Fruit fly (Drosophila melanogaster) whole organism, embryonic: Measurements from ENCODE around the gene Glut4EF.

ENCODE experiments used
- CG10543 ChIP-seq: fragments of 200-800 bp; sonication (Bioruptor generic); optimal IDR thresholded peaks from 3 replicates; lab custom pipeline; 2017; ENCODE audit warnings: missing biosample characterization, mild to moderate bottlenecking, missing genetic modification characterization, moderate library complexity
- CG15479 ChIP-seq: fragments of 200-800 bp; sonication (Bioruptor generic); optimal IDR thresholded peaks from 3 replicates; lab custom pipeline; 2019; ENCODE audit warnings: missing biosample characterization, mild to moderate bottlenecking, missing genetic modification characterization, moderate library complexity
- CG17359 ChIP-seq: fragments of 200-800 bp; sonication (Bioruptor generic); optimal IDR thresholded peaks from 3 replicates; lab custom pipeline; 2018; ENCODE audit warnings: missing biosample characterization, mild to moderate bottlenecking, missing genetic modification characterization, moderate library complexity
- CG18599 ChIP-seq: fragments of 200-800 bp; sonication (Bioruptor generic); optimal IDR thresholded peaks from 3 replicates; lab custom pipeline; 2017; ENCODE audit warnings: missing biosample characterization, missing genetic modification characterization, mild to moderate bottlenecking, moderate library complexity, missing genetic modification reagents
- CG2120 ChIP-seq: fragments of 200-800 bp; sonication (Bioruptor generic); optimal IDR thresholded peaks from 3 replicates; lab custom pipeline; 2016; ENCODE audit warnings: missing biosample characterization, missing genetic modification characterization
- CG2199 ChIP-seq: fragments of 200-800 bp; sonication (Bioruptor generic); IDR thresholded peaks from 3 replicates; pipeline ENCODE4 v1.3.6; 2022; ENCODE audit warnings: missing biosample characterization, missing genetic modification characterization
- CG2678 ChIP-seq: fragments of 200-800 bp; sonication (Bioruptor generic); optimal IDR thresholded peaks from 3 replicates; lab custom pipeline; 2019; ENCODE audit warnings: missing biosample characterization, mild to moderate bottlenecking, missing genetic modification characterization, moderate library complexity
- CG32532 ChIP-seq: fragments of 200-800 bp; sonication (Bioruptor generic); IDR thresholded peaks from 2 replicates; pipeline ENCODE4 v1.3.6; 2022; ENCODE audit warnings: missing biosample characterization, missing genetic modification characterization
- CG3281 ChIP-seq: fragments of 200-800 bp; sonication (Bioruptor generic); optimal IDR thresholded peaks from 3 replicates; lab custom pipeline; 2017; ENCODE audit warnings: missing biosample characterization, mild to moderate bottlenecking, missing genetic modification characterization
- CG3726 ChIP-seq: fragments of 200-800 bp; sonication (Bioruptor generic); IDR thresholded peaks from 3 replicates; pipeline ENCODE4, ENCODE4 v1.3.6; 2022; ENCODE audit warnings: missing biosample characterization, missing genetic modification characterization
- CG5180 ChIP-seq: fragments of 200-800 bp; sonication (Bioruptor generic); optimal IDR thresholded peaks from 3 replicates; lab custom pipeline; 2017; ENCODE audit warnings: missing biosample characterization, missing genetic modification characterization, mild to moderate bottlenecking, moderate library complexity, missing genetic modification reagents
- CG6272 ChIP-seq: fragments of 200-800 bp; sonication (Bioruptor generic); IDR thresholded peaks from 2 replicates; pipeline ENCODE4 v1.3.6; 2022; ENCODE audit warnings: missing biosample characterization, missing genetic modification characterization
- CG8290 ChIP-seq, 3 experiments: fragments of 200-800 bp; sonication (Bioruptor generic); optimal IDR thresholded peaks; 2 replicates each; lab custom pipeline; 2016 to 2019; ENCODE audit warnings: missing biosample characterization in 3 of 3, missing genetic modification characterization in 3 of 3, mild to moderate bottlenecking in 2 of 3, moderate library complexity in 1 of 3
- CG8478 ChIP-seq: fragments of >200 bp; optimal IDR thresholded peaks from 2 replicates; lab custom pipeline; 2018
- CG8924 ChIP-seq: fragments of 200-800 bp; optimal IDR thresholded peaks from 3 replicates; lab custom pipeline; 2019; ENCODE audit warnings: missing biosample characterization, mild to moderate bottlenecking, missing genetic modification characterization, moderate library complexity
- CG9727 ChIP-seq: fragments of 200-800 bp; sonication (Bioruptor generic); optimal IDR thresholded peaks from 3 replicates; lab custom pipeline; 2017; ENCODE audit warnings: missing biosample characterization, mild to moderate bottlenecking, missing genetic modification characterization
- D ChIP-seq, 2 experiments: fragments of 200-800 bp in 1 of 2; fragments of >200 bp in 1 of 2; sonication (Bioruptor generic) in 1 of 2; optimal IDR thresholded peaks; 2 replicates in 1 of 2; 3 replicates in 1 of 2; lab custom pipeline; 2017; ENCODE audit warnings: mild to moderate bottlenecking in 1 of 2, missing biosample characterization in 1 of 2, missing genetic modification characterization in 1 of 2, missing genetic modification reagents in 1 of 2
- D19A ChIP-seq: fragments of 200-800 bp; optimal IDR thresholded peaks from 3 replicates; lab custom pipeline; 2019; ENCODE audit warnings: missing biosample characterization, mild to moderate bottlenecking, missing genetic modification characterization, moderate library complexity
- Dbx ChIP-seq: fragments of 200-800 bp; sonication (Bioruptor generic); IDR thresholded peaks from 3 replicates; pipeline ENCODE4 v1.3.6; 2022; ENCODE audit warnings: missing biosample characterization, missing genetic modification characterization
- Ets65A ChIP-seq: fragments of 200-800 bp; sonication (Bioruptor generic); peaks from one replicate; lab custom pipeline; 2016; ENCODE audit warnings: missing biosample characterization, missing genetic modification characterization
- Fer2 ChIP-seq: fragments of 200-800 bp; sonication (Bioruptor generic); optimal IDR thresholded peaks from 2 replicates; lab custom pipeline; 2018; ENCODE audit warnings: missing biosample characterization, mild to moderate bottlenecking, missing genetic modification characterization, moderate library complexity
- HHEX ChIP-seq: fragments of 200-800 bp; sonication (Bioruptor generic); optimal IDR thresholded peaks from 3 replicates; lab custom pipeline; 2017; ENCODE audit warnings: missing biosample characterization, mild to moderate bottlenecking, missing genetic modification characterization, missing genetic modification reagents
- Hmr ChIP-seq: fragments of 200-800 bp; sonication (Bioruptor generic); optimal IDR thresholded peaks from 3 replicates; lab custom pipeline; 2017; ENCODE audit warnings: mild to moderate bottlenecking, missing biosample characterization, missing genetic modification reagents, missing genetic modification characterization
- Meics ChIP-seq: fragments of 200-800 bp; sonication (Bioruptor generic); optimal IDR thresholded peaks from 2 replicates; lab custom pipeline; 2017; ENCODE audit warnings: missing biosample characterization, mild to moderate bottlenecking, missing genetic modification characterization
- Nf-YB ChIP-seq: fragments of 200-800 bp; sonication (Bioruptor generic); optimal IDR thresholded peaks from 3 replicates; lab custom pipeline; 2019; ENCODE audit warnings: missing biosample characterization, mild to moderate bottlenecking, missing genetic modification characterization, moderate library complexity
- NfI ChIP-seq: fragments of 200-800 bp; sonication (Bioruptor generic); optimal IDR thresholded peaks from 3 replicates; lab custom pipeline; 2018; ENCODE audit warnings: missing biosample characterization, mild to moderate bottlenecking, missing genetic modification characterization, moderate library complexity
- Ravus ChIP-seq: fragments of 200-800 bp; sonication (Bioruptor generic); IDR thresholded peaks from 2 replicates; pipeline ENCODE4 v1.3.6; 2022; ENCODE audit warnings: missing biosample characterization, missing genetic modification characterization
- abd-A ChIP-seq: fragments of 200-800 bp; sonication (Bioruptor generic); optimal IDR thresholded peaks from 3 replicates; lab custom pipeline; 2019; ENCODE audit warnings: missing biosample characterization, mild to moderate bottlenecking, missing genetic modification characterization, moderate library complexity
- ato ChIP-seq: fragments of 200-800 bp; sonication (Bioruptor generic); IDR thresholded peaks from 2 replicates; pipeline ENCODE4 v1.3.6; 2022; ENCODE audit warnings: missing biosample characterization, missing genetic modification characterization; ENCODE audit not compliant: partially characterized antibody
- bsh ChIP-seq, 2 experiments: fragments of 200-800 bp; sonication (Bioruptor generic); optimal IDR thresholded peaks; 2 replicates each; lab custom pipeline; 2017 to 2018; ENCODE audit warnings: mild to moderate bottlenecking in 2 of 2, missing biosample characterization in 2 of 2, missing genetic modification characterization in 2 of 2, moderate library complexity in 1 of 2
- caup ChIP-seq: fragments of 200-800 bp; sonication (Bioruptor generic); optimal IDR thresholded peaks from 3 replicates; lab custom pipeline; 2017; ENCODE audit warnings: missing biosample characterization, mild to moderate bottlenecking, missing genetic modification characterization, moderate library complexity; ENCODE audit not compliant: severe bottlenecking
- cwo ChIP-seq: fragments of 200-800 bp; sonication (Bioruptor generic); optimal IDR thresholded peaks from 3 replicates; lab custom pipeline; 2017; ENCODE audit warnings: missing biosample characterization, missing genetic modification characterization, mild to moderate bottlenecking, moderate library complexity, missing genetic modification reagents
- eve ChIP-seq, 2 experiments: fragments of >200 bp; optimal IDR thresholded peaks; 2 replicates each; lab custom pipeline; 2017; ENCODE audit warnings: missing biosample characterization in 2 of 2, missing genetic modification characterization in 2 of 2
- exex ChIP-seq: fragments of 200-800 bp; sonication (Bioruptor generic); optimal IDR thresholded peaks from 4 replicates; lab custom pipeline; 2018; ENCODE audit warnings: missing biosample characterization, mild to moderate bottlenecking, missing genetic modification characterization, moderate library complexity
- gt ChIP-seq: fragments of 200-800 bp; sonication (Bioruptor generic); IDR thresholded peaks from 2 replicates; pipeline ENCODE4 v1.3.6; 2022; ENCODE audit warnings: missing biosample characterization, missing genetic modification characterization
- lab ChIP-seq: fragments of 200-800 bp; sonication (Bioruptor generic); optimal IDR thresholded peaks from 3 replicates; lab custom pipeline; 2017; ENCODE audit warnings: missing biosample characterization, missing genetic modification characterization, mild to moderate bottlenecking, moderate library complexity, missing genetic modification reagents
- nerfin-1 ChIP-seq: fragments of 200-800 bp; sonication (Bioruptor generic); optimal IDR thresholded peaks from 3 replicates; lab custom pipeline; 2019; ENCODE audit warnings: missing biosample characterization, mild to moderate bottlenecking, missing genetic modification characterization, moderate library complexity
- odd ChIP-seq: fragments of 200-800 bp; sonication (Bioruptor generic); optimal IDR thresholded peaks from 2 replicates; lab custom pipeline; 2017; ENCODE audit warnings: missing biosample characterization, mild to moderate bottlenecking, missing genetic modification characterization
- p53 ChIP-seq: fragments of 200-800 bp; sonication (Bioruptor generic); optimal IDR thresholded peaks from 2 replicates; lab custom pipeline; 2016; ENCODE audit warnings: missing biosample characterization, missing genetic modification characterization
- pfk ChIP-seq: fragments of 200-800 bp; sonication (Bioruptor generic); optimal IDR thresholded peaks from 2 replicates; lab custom pipeline; 2018; ENCODE audit warnings: missing biosample characterization, mild to moderate bottlenecking, missing genetic modification characterization, moderate library complexity
- slp2 ChIP-seq: fragments of 200-800 bp; sonication (Bioruptor generic); optimal IDR thresholded peaks from 2 replicates; lab custom pipeline; 2016; ENCODE audit warnings: missing biosample characterization, missing genetic modification characterization
- unc-4 ChIP-seq: fragments of 200-800 bp; sonication (Bioruptor generic); IDR thresholded peaks from 2 replicates; pipeline ENCODE4 v1.3.6; 2022; ENCODE audit warnings: missing biosample characterization, missing genetic modification characterization; ENCODE audit not compliant: partially characterized antibody
- vnd ChIP-seq: fragments of 200-800 bp; sonication (Bioruptor generic); IDR thresholded peaks from 3 replicates; pipeline ENCODE4 v1.3.6; 2022; ENCODE audit warnings: missing biosample characterization, missing genetic modification characterization; ENCODE audit not compliant: partially characterized antibody

Gene Glut4EF

DNA sequence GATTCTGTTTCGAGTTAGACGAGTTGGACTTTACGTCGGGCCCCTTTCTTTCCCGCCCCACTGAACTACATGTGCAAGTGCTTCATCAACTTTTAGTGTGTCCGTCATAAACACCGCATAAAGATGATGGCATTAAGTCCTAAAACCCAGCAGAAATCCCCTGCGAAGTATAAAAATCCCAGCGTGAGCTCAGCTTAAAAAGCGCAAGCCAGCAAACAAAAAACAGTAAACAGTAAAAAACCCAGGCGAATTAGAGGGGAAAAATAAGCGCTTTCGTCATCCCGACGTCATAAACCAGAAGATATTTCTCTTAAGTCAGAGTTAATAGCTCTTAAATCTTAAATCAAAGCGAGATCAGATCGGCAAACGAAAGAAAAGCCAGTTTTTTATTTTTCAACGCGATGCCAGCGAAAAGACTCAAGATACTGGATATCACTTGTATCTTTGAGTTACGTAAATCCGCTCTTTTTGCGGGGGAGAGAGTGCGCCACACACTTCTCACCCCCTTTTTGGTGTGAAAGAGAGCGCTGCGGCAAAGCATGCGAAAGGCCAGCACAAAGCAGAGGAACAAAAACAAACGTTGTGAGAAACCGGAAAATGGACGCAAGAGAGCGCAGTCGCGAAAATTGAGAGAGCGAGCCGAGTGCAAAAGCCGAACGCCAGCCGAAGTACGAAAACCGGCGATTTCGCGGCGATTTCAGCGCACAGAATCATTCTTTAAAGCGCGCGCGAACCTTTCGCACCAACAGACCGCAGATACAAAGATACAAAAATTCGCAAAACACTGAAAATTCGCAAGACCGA is 53.9 kb downstream of the Glut4EF start (continued):
- TF ChIP-seq ato (GFP tag; lab: Robert Waterston, UW) (no peak), lab (GFP tag; lab: Kevin White, UChicago) (peak; percentile 3), caup (GFP tag; lab: Kevin White, UChicago) (no peak), bsh (GFP tag; optimal IDR thresholded peaks at IDR 0.05; lab: Kevin White, UChicago) (peak in 1 of 2 experiments; percentile 13), CG18599 (peak; percentile 24), nerfin-1 (tag; lab: Kevin White, UChicago) (peak; percentile 82)
- TF ChIP-seq, all 482 proteins: peak for 57

DNA sequence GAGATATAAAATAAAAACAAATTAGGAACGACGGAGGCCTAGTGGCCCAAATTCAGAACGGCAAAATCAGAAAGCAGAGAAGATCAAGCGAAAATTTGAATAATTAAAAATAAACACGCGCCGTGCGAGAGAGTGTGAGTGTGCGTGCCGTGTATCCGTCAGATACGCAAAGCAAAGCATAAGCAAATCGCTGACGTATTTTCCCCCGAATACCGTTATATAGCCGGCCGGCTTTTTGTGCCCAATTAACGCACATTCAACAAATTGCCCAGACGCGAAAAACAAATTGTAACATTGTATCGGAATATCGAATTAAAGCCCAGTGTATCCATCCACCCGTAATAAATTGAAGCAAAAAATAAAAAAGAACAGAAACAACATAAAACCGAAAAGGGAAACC is 54.7 kb downstream of the Glut4EF start:
- TF ChIP-seq CG2199 (GFP tag; lab: Robert Waterston, UW) (0 out of 3 replicates have a peak, but pooled peaks have one; percentile 27), CG5180 (no peak), NfI (no peak), Nf-YB (no peak)

- TF ChIP-seq HHEX (peak; percentile 29), odd (GFP tag; lab: Kevin White, UChicago) (no peak), CG2120 (GFP tag; lab: Kevin White, UChicago) (peak; percentile 43), abd-A (tag; lab: Kevin White, UChicago) (no peak), vnd (GFP tag; lab: Robert Waterston, UW) (no peak), pfk (GFP tag; lab: Kevin White, UChicago) (no peak), CG8290 (GFP tag; optimal IDR thresholded peaks at IDR 0.05; lab: Kevin White, UChicago) (no peak), CG8290 (tag; optimal IDR thresholded peaks at IDR 0.05; lab: Kevin White, UChicago) (peak in 1 of 2 experiments; percentile 16), CG8478 (lab: Kevin White, UChicago) (no peak), lab (GFP tag; lab: Kevin White, UChicago) (peak; percentile 45), Hmr (GFP tag; lab: Kevin White, UChicago) (peak; percentile 29), D (optimal IDR thresholded peaks at IDR 0.05; lab: Kevin White, UChicago) (no peak), D (GFP tag; optimal IDR thresholded peaks at IDR 0.05; lab: Kevin White, UChicago) (no peak), CG9727 (GFP tag; lab: Kevin White, UChicago) (no peak), CG8924 (no peak), Ravus (no peak), gt (GFP tag; lab: Robert Waterston, UW) (no peak), CG18599 (peak; percentile 36), D19A (tag; lab: Kevin White, UChicago) (peak; percentile 88), CG3726 (no peak), slp2 (GFP tag; lab: Kevin White, UChicago) (no peak), cwo (GFP tag; lab: Kevin White, UChicago) (peak; percentile 56), CG32532 (GFP tag; lab: Robert Waterston, UW) (no peak), Meics (GFP tag; lab: Kevin White, UChicago) (peak; percentile 25), CG6272 (GFP tag; lab: Robert Waterston, UW) (no peak), p53 (GFP tag; lab: Kevin White, UChicago) (no peak), CG3281 (peak; percentile 42), CG17359 (tag; lab: Kevin White, UChicago) (no peak), Fer2 (no peak), Ets65A (GFP tag; lab: Kevin White, UChicago) (peak; percentile 57), exex (tag; lab: Kevin White, UChicago) (peak; percentile 47), Dbx (GFP tag; lab: Robert Waterston, UW) (peak; percentile 42; the same call in 1 of the 3 replicates), CG15479 (no peak), unc-4 (GFP tag; lab: Robert Waterston, UW) (no peak), eve (GFP tag; optimal IDR thresholded peaks at IDR 0.05; lab: Kevin White, UChicago) (peak in 1 of 2 experiments; percentile 59), CG10543 (peak; percentile 55), CG2678 (tag; lab: Kevin White, UChicago) (peak; percentile 27)
These were observed 56.7 kb downstream of the Glut4EF start for dm6 chr3R:9931155-9931597.
